Worm (Caenorhabditis elegans) whole organism, mixed stage, embryonic: Measurements from ENCODE around the gene ceh-88.
"Not testable (repeated sequence)": the region's sequence is repeated elsewhere in the genome, so short reads cannot be mapped to it uniquely, and the experiment has no call there.

Source experiments
- blmp-1 ChIP-seq: fragments of 150-350 bp; optimal IDR thresholded peaks from 2 replicates; lab custom pipeline; 2014; ENCODE audit warnings: missing biosample characterization, missing genetic modification characterization
- ceh-39 ChIP-seq: fragments of 150-350 bp; optimal IDR thresholded peaks from 2 replicates; lab custom pipeline; 2014; ENCODE audit warnings: missing biosample characterization, missing genetic modification characterization
- ceh-43 ChIP-seq: fragments of 200-800 bp; sonication (Bioruptor generic); optimal IDR thresholded peaks from 2 replicates; lab custom pipeline; 2018; ENCODE audit warnings: mild to moderate bottlenecking, missing genetic modification characterization, moderate library complexity, missing compliant biosample characterization
- ceh-83 ChIP-seq: fragments of 200-800 bp; sonication (Bioruptor generic); optimal IDR thresholded peaks from 2 replicates; lab custom pipeline; 2018; ENCODE audit warnings: mild to moderate bottlenecking, missing genetic modification characterization, missing compliant biosample characterization
- ces-1 ChIP-seq: fragments of 150-350 bp; optimal IDR thresholded peaks from 2 replicates; lab custom pipeline; 2014; ENCODE audit warnings: missing biosample characterization, missing genetic modification reagents, missing genetic modification characterization
- cnd-1 ChIP-seq: fragments of 200-800 bp; sonication (Bioruptor generic); optimal IDR thresholded peaks from 2 replicates; lab custom pipeline; 2018; ENCODE audit warnings: mild to moderate bottlenecking, missing genetic modification characterization, missing compliant biosample characterization
- drap-1 ChIP-seq: fragments of 200-800 bp; sonication (Bioruptor generic); optimal IDR thresholded peaks from 3 replicates; lab custom pipeline; 2018; ENCODE audit warnings: mild to moderate bottlenecking, missing genetic modification characterization, missing compliant biosample characterization
- elt-1 ChIP-seq: sonication (generic microtip); optimal IDR thresholded peaks from 2 replicates; lab custom pipeline; 2017; ENCODE audit warnings: missing genetic modification characterization, mild to moderate bottlenecking, missing compliant biosample characterization, antibody characterized with exemption, moderate library complexity, borderline replicate concordance; ENCODE audit not compliant: insufficient read depth
- elt-3 ChIP-seq: fragments of 150-350 bp; optimal IDR thresholded peaks from 2 replicates; lab custom pipeline; 2014; ENCODE audit warnings: missing biosample characterization, missing genetic modification characterization
- flh-1 ChIP-seq: fragments of 200-800 bp; sonication (Bioruptor generic); optimal IDR thresholded peaks from 2 replicates; lab custom pipeline; 2018; ENCODE audit warnings: mild to moderate bottlenecking, missing genetic modification characterization, moderate library complexity, missing compliant biosample characterization
- ham-2 ChIP-seq: fragments of 200-800 bp; sonication (Bioruptor generic); optimal IDR thresholded peaks from 2 replicates; lab custom pipeline; 2018; ENCODE audit warnings: mild to moderate bottlenecking, missing genetic modification characterization, missing compliant biosample characterization
- lin-13 ChIP-seq: fragments of 150-350 bp; optimal IDR thresholded peaks from 2 replicates; lab custom pipeline; 2014; ENCODE audit warnings: missing biosample characterization, missing genetic modification characterization
- lin-32 ChIP-seq: fragments of 200-800 bp; sonication (Bioruptor generic); optimal IDR thresholded peaks from 2 replicates; lab custom pipeline; 2018; ENCODE audit warnings: mild to moderate bottlenecking, missing genetic modification characterization, missing compliant biosample characterization
- lsy-2 ChIP-seq: fragments of 150-350 bp; optimal IDR thresholded peaks from 2 replicates; lab custom pipeline; 2014; ENCODE audit warnings: missing biosample characterization, missing genetic modification characterization
- mab-5 ChIP-seq: fragments of 150-350 bp; optimal IDR thresholded peaks from 2 replicates; lab custom pipeline; 2014; ENCODE audit warnings: missing biosample characterization, missing genetic modification characterization
- mep-1 ChIP-seq: fragments of 150-350 bp; optimal IDR thresholded peaks from 2 replicates; lab custom pipeline; 2017; ENCODE audit warnings: missing biosample characterization, missing genetic modification reagents, missing genetic modification characterization, inconsistent platforms
- mls-2 ChIP-seq: sonication (generic microtip); optimal IDR thresholded peaks from 2 replicates; lab custom pipeline; 2016; ENCODE audit warnings: mild to moderate bottlenecking, missing genetic modification characterization, moderate library complexity, missing compliant biosample characterization
- nhr-12 ChIP-seq: fragments of 150-350 bp; optimal IDR thresholded peaks from 2 replicates; lab custom pipeline; 2014; ENCODE audit warnings: missing biosample characterization, missing genetic modification characterization
- nhr-2 ChIP-seq: fragments of 150-350 bp; optimal IDR thresholded peaks from 2 replicates; lab custom pipeline; 2014; ENCODE audit warnings: missing biosample characterization, missing genetic modification characterization
- nhr-237 ChIP-seq: fragments of 150-350 bp; optimal IDR thresholded peaks from 2 replicates; lab custom pipeline; 2014; ENCODE audit warnings: missing biosample characterization, missing genetic modification characterization
- nhr-28 ChIP-seq: fragments of 150-350 bp; optimal IDR thresholded peaks from 2 replicates; lab custom pipeline; 2014; ENCODE audit warnings: missing biosample characterization, missing genetic modification characterization
- nhr-76 ChIP-seq: sonication (generic microtip); optimal IDR thresholded peaks from 2 replicates; lab custom pipeline; 2017; ENCODE audit warnings: missing biosample characterization, missing genetic modification characterization
- pha-4 ChIP-seq: fragments of 150-350 bp; optimal IDR thresholded peaks from 2 replicates; lab custom pipeline; 2018; ENCODE audit warnings: missing biosample characterization, missing genetic modification reagents, missing genetic modification characterization
- snpc-4 ChIP-seq: fragments of 150-350 bp; optimal IDR thresholded peaks from 2 replicates; lab custom pipeline; 2014; ENCODE audit warnings: missing biosample characterization, missing genetic modification characterization
- sptf-1 ChIP-seq: sonication (generic microtip); optimal IDR thresholded peaks from 2 replicates; lab custom pipeline; 2017; ENCODE audit warnings: mild to moderate bottlenecking, missing genetic modification characterization, moderate library complexity, missing compliant biosample characterization
- tbx-8 ChIP-seq: fragments of 200-800 bp; sonication (Bioruptor generic); optimal IDR thresholded peaks from 2 replicates; lab custom pipeline; 2018; ENCODE audit warnings: mild to moderate bottlenecking, missing genetic modification characterization, moderate library complexity, missing compliant biosample characterization
- unc-39 ChIP-seq: fragments of 150-350 bp; optimal IDR thresholded peaks from 2 replicates; lab custom pipeline; 2014; ENCODE audit warnings: missing biosample characterization, missing genetic modification characterization
- unc-62 ChIP-seq: fragments of 150-350 bp; optimal IDR thresholded peaks from 2 replicates; lab custom pipeline; 2014; ENCODE audit warnings: missing biosample characterization, missing genetic modification reagents, missing genetic modification characterization
- zip-8 ChIP-seq: fragments of 150-350 bp; optimal IDR thresholded peaks from 2 replicates; lab custom pipeline; 2014; ENCODE audit warnings: missing biosample characterization, missing genetic modification characterization
- ztf-11 ChIP-seq: fragments of 150-350 bp; optimal IDR thresholded peaks from 2 replicates; lab custom pipeline; 2014; ENCODE audit warnings: missing biosample characterization, missing genetic modification characterization

ceh-88 gene

DNA sequence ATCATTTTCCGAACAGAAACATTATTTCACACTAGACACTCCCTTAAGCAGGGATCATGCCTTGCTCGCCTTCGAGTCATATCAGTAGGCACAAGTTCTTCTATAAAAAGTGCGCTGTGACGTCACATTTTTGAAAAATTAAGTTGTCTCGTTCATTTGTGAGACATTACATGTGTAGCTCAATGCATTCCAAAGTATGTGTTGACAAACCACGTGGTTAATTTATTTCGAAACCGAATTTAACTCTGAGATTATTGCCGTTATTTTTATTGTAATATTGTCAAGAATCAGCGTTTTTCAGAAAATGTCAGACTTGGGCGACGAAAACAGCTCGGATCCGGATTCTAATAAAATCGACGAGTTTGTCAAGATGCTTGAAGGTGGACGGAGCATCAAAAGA is 34.5 kb upstream of the ceh-88 start, which contains the start of gene T28F3.5:
T28F3.5 (plus strand) TSS at position 301 of the 400 bp plus-strand sequence.
- TF ChIP-seq nhr-12 = no peak
- TF ChIP-seq unc-39 = no peak
- TF ChIP-seq lsy-2 = no peak

DNA sequence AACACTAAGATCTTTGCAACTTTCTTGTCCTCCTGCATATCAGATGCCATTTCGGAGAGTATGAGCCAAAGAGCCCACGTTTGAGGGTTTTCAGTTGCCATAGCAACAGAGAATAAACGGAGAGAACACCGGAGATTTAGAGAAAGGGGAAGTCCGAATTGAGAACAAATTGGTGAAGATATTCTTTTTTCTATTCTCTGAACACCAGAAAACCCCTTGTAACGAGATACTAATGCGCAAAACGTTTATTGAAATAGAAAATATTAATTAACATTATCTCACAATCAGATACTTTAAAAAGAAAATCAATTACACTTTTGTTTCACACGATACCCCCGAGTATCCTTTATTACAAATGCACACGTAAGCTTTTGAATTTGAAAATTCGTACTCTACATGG is 27.1 kb upstream of the ceh-88 start, which contains the start of gene ifta-2:
ifta-2 (minus strand) TSS at position 101 of the 400 bp plus-strand sequence.
- no peak for TF ChIP-seq elt-1 (tag; lab: Kevin White, UChicago)
- TF ChIP-seq tbx-8 = no peak
- no peak for TF ChIP-seq snpc-4 (tag; lab: Kevin White, UChicago)
- no peak for TF ChIP-seq ztf-11 (tag; lab: Kevin White, UChicago)
- no peak for TF ChIP-seq nhr-2 (tag; lab: Kevin White, UChicago)
- TF ChIP-seq sptf-1 (tag; lab: Kevin White, UChicago) = no peak
- TF ChIP-seq nhr-237 (tag; lab: Kevin White, UChicago) = no peak
- TF ChIP-seq ceh-43 (GFP tag; lab: Kevin White, UChicago) = no peak
- TF ChIP-seq nhr-76 (tag; lab: Kevin White, UChicago) = no peak
- no peak for TF ChIP-seq flh-1 (GFP tag; lab: Kevin White, UChicago)
- no peak for TF ChIP-seq mls-2 (tag; lab: Kevin White, UChicago)
- TF ChIP-seq mep-1 (tag; lab: Kevin White, UChicago) = no peak
- no peak for TF ChIP-seq blmp-1 (tag; lab: Kevin White, UChicago)
- TF ChIP-seq ham-2 (GFP tag; lab: Kevin White, UChicago) = no peak
- TF ChIP-seq unc-39 = no peak

ce11 chrIV:17307223-17307622 is 21.8 kb upstream of the ceh-88 start, which contains the start of gene T28F3.8:
TSS of gene T28F3.8 (minus strand) at chrIV:17307323.
- not testable (repeated sequence) for TF ChIP-seq ham-2 (GFP tag; lab: Kevin White, UChicago); nhr-2 (tag; lab: Kevin White, UChicago); sptf-1 (tag; lab: Kevin White, UChicago)

ce11 chrIV:17308211-17308610 is 20.8 kb upstream of the ceh-88 start, which contains the start of gene T28F3.9:
TSS of gene T28F3.9 (plus strand) at chrIV:17308511.
- TF ChIP-seq nhr-237 (tag; lab: Kevin White, UChicago) (no peak), mep-1 (tag; lab: Kevin White, UChicago) (no peak), mab-5 (tag; lab: Kevin White, UChicago) (no peak), ztf-11 (tag; lab: Kevin White, UChicago) (no peak), nhr-76 (tag; lab: Kevin White, UChicago) (no peak), blmp-1 (tag; lab: Kevin White, UChicago) (no peak), nhr-28 (tag; lab: Kevin White, UChicago) (no peak), pha-4 (tag; lab: Kevin White, UChicago) (no peak), zip-8 (no peak), lin-32 (GFP tag; lab: Kevin White, UChicago) (no peak), tbx-8 (no peak), ceh-43 (GFP tag; lab: Kevin White, UChicago) (no peak), sptf-1 (tag; lab: Kevin White, UChicago) (no peak), drap-1 (GFP tag; lab: Kevin White, UChicago) (no peak), lsy-2 (no peak), nhr-12 (no peak), unc-62 (no peak), elt-1 (tag; lab: Kevin White, UChicago) (no peak), cnd-1 (tag; lab: Kevin White, UChicago) (no peak)

- no peak for TF ChIP-seq ceh-39
- TF ChIP-seq nhr-2 (tag; lab: Kevin White, UChicago) = no peak
- TF ChIP-seq ham-2 (GFP tag; lab: Kevin White, UChicago) = no peak
- no peak for TF ChIP-seq nhr-12
- TF ChIP-seq mep-1 (tag; lab: Kevin White, UChicago) = no peak
- no peak for TF ChIP-seq ceh-43 (GFP tag; lab: Kevin White, UChicago)
- no peak for TF ChIP-seq unc-39
- no peak for TF ChIP-seq elt-3
- no peak for TF ChIP-seq flh-1 (GFP tag; lab: Kevin White, UChicago)
- no peak for TF ChIP-seq lin-32 (GFP tag; lab: Kevin White, UChicago)
- TF ChIP-seq ceh-83 (GFP tag; lab: Kevin White, UChicago) = no peak
Measured at ce11 chrIV:17311842-17312241, 17.1 kb upstream of the ceh-88 start, which contains the start of gene snf-9. TSS of gene snf-9 (plus strand) at chrIV:17312142.

DNA sequence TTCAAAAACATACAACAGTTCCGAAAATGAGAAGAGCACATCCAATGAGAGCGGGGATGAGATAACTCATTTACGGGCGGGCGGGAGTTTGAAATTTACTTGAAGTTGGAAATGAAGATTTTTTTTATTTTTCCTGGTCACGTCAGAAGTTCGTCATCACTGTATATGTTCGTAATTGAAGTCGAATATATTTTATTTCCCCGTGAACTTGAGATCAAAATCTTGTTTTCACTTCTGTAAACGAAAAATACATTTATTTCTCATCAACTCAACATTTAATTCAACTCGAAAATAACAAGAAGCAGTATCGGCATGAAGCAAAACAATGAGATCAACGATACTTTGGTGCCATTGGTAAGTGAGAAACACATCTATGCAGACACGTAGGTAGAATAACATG is 12.6 kb upstream of the ceh-88 start, which contains the start of gene C49C3.20:
C49C3.20 (minus strand) TSS at position 101 of the 400 bp plus-strand sequence.
- TF ChIP-seq nhr-2 (tag; lab: Kevin White, UChicago) (no peak), pha-4 (tag; lab: Kevin White, UChicago) (no peak), nhr-76 (tag; lab: Kevin White, UChicago) (no peak), tbx-8 (no peak), ces-1 (GFP tag; lab: Kevin White, UChicago) (no peak), lin-13 (tag; lab: Kevin White, UChicago) (no peak)
